Worm (Caenorhabditis elegans) whole organism, L2 larva: ENCODE measurements around the gene F11A5.17.

Source experiments
- C34F6.9 ChIP-seq: fragments of 150-350 bp; optimal IDR thresholded peaks from 2 replicates; lab custom pipeline; 2014; ENCODE audit warnings: missing biosample characterization, missing genetic modification characterization
- F13H6.1 ChIP-seq: sonication (generic microtip); optimal IDR thresholded peaks from 2 replicates; lab custom pipeline; 2016; ENCODE audit warnings: missing genetic modification characterization, missing compliant biosample characterization
- ZK546.5 ChIP-seq: sonication (generic microtip); optimal IDR thresholded peaks from 2 replicates; lab custom pipeline; 2017; ENCODE audit warnings: missing biosample characterization, missing genetic modification characterization
- aly-2 ChIP-seq: fragments of 150-350 bp; optimal IDR thresholded peaks from 2 replicates; lab custom pipeline; 2014; ENCODE audit warnings: missing biosample characterization, missing genetic modification characterization
- ama-1 ChIP-seq: fragments of 150-350 bp; optimal IDR thresholded peaks from 2 replicates; lab custom pipeline; 2018; ENCODE audit warnings: inconsistent platforms
- ceh-16 ChIP-seq: fragments of 150-350 bp; optimal IDR thresholded peaks from 2 replicates; lab custom pipeline; 2014; ENCODE audit warnings: missing biosample characterization, missing genetic modification characterization
- crh-2 ChIP-seq: sonication (generic microtip); optimal IDR thresholded peaks from 2 replicates; lab custom pipeline; 2017; ENCODE audit warnings: missing biosample characterization, missing genetic modification characterization
- dmd-4 ChIP-seq: sonication (generic microtip); optimal IDR thresholded peaks from 2 replicates; lab custom pipeline; 2017; ENCODE audit warnings: missing biosample characterization, missing genetic modification characterization
- egl-27 ChIP-seq: sonication (generic microtip); optimal IDR thresholded peaks from 3 replicates; lab custom pipeline; 2017; ENCODE audit warnings: missing biosample characterization, missing genetic modification reagents, missing genetic modification characterization
- fos-1 ChIP-seq: fragments of 150-350 bp; optimal IDR thresholded peaks from 2 replicates; lab custom pipeline; 2014; ENCODE audit warnings: missing biosample characterization, missing genetic modification characterization
- lin-11 ChIP-seq: fragments of 150-350 bp; sonication (generic microtip); optimal IDR thresholded peaks from 2 replicates; lab custom pipeline; 2014; ENCODE audit warnings: missing biosample characterization, missing genetic modification characterization, inconsistent platforms, mixed read lengths
- lin-13 ChIP-seq: fragments of 150-350 bp; optimal IDR thresholded peaks from 2 replicates; lab custom pipeline; 2014; ENCODE audit warnings: missing biosample characterization, missing genetic modification reagents, missing genetic modification characterization
- lin-39 ChIP-seq: fragments of 150-350 bp; optimal IDR thresholded peaks from 2 replicates; lab custom pipeline; 2014; ENCODE audit warnings: missing biosample characterization, missing genetic modification reagents, missing genetic modification characterization
- lsy-2 ChIP-seq, 2 experiments: fragments of 150-350 bp in 1 of 2; sonication (generic microtip) in 1 of 2; optimal IDR thresholded peaks; 2 replicates each; lab custom pipeline; 2014 to 2017; ENCODE audit warnings: missing biosample characterization in 2 of 2, missing genetic modification characterization in 2 of 2
- mbf-1 ChIP-seq: sonication (generic microtip); optimal IDR thresholded peaks from 2 replicates; lab custom pipeline; 2017; ENCODE audit warnings: missing biosample characterization, missing genetic modification characterization
- mdl-1 ChIP-seq, 2 experiments: fragments of 150-350 bp in 1 of 2; sonication (generic microtip) in 1 of 2; optimal IDR thresholded peaks; 2 replicates each; lab custom pipeline; 2017; ENCODE audit warnings: missing biosample characterization in 2 of 2, missing genetic modification characterization in 2 of 2
- nhr-10 ChIP-seq: sonication (generic microtip); optimal IDR thresholded peaks from 2 replicates; lab custom pipeline; 2017; ENCODE audit warnings: missing biosample characterization, missing genetic modification characterization
- nhr-12 ChIP-seq: fragments of 150-350 bp; optimal IDR thresholded peaks from 2 replicates; lab custom pipeline; 2014; ENCODE audit warnings: missing biosample characterization, missing genetic modification characterization
- nhr-129 ChIP-seq: fragments of 150-350 bp; optimal IDR thresholded peaks from 2 replicates; lab custom pipeline; 2014; ENCODE audit warnings: missing biosample characterization, missing genetic modification characterization
- nhr-21 ChIP-seq: fragments of 150-350 bp; optimal IDR thresholded peaks from 2 replicates; lab custom pipeline; 2014; ENCODE audit warnings: missing biosample characterization, missing genetic modification characterization
- nhr-25 ChIP-seq: fragments of 150-350 bp; sonication (generic microtip); optimal IDR thresholded peaks from 3 replicates; lab custom pipeline; 2014; ENCODE audit warnings: missing biosample characterization, missing genetic modification characterization
- nhr-6 ChIP-seq: fragments of 150-350 bp; optimal IDR thresholded peaks from 2 replicates; lab custom pipeline; 2014; ENCODE audit warnings: missing biosample characterization, missing genetic modification characterization
- peb-1 ChIP-seq: fragments of 150-350 bp; optimal IDR thresholded peaks from 2 replicates; lab custom pipeline; 2014; ENCODE audit warnings: missing biosample characterization, missing genetic modification characterization
- sem-4 ChIP-seq: fragments of 150-350 bp; optimal IDR thresholded peaks from 2 replicates; lab custom pipeline; 2014; ENCODE audit warnings: missing biosample characterization, missing genetic modification reagents, missing genetic modification characterization
- skn-1 ChIP-seq: sonication (generic microtip); optimal IDR thresholded peaks from 2 replicates; lab custom pipeline; 2017; ENCODE audit warnings: missing biosample characterization, missing genetic modification characterization
- sma-3 ChIP-seq: sonication (generic microtip); optimal IDR thresholded peaks from 2 replicates; lab custom pipeline; 2016; ENCODE audit warnings: missing genetic modification reagents, missing genetic modification characterization, missing compliant biosample characterization
- snpc-4 ChIP-seq: fragments of 150-350 bp; optimal IDR thresholded peaks from 2 replicates; lab custom pipeline; 2014; ENCODE audit warnings: missing biosample characterization, missing genetic modification characterization
- unc-39 ChIP-seq: fragments of 150-350 bp; optimal IDR thresholded peaks from 2 replicates; lab custom pipeline; 2014; ENCODE audit warnings: missing biosample characterization, missing genetic modification characterization
- unc-62 ChIP-seq: fragments of 150-350 bp; optimal IDR thresholded peaks from 2 replicates; lab custom pipeline; 2014; ENCODE audit warnings: missing biosample characterization, missing genetic modification reagents, missing genetic modification characterization
- zag-1 ChIP-seq: fragments of 150-350 bp; optimal IDR thresholded peaks from 2 replicates; lab custom pipeline; 2014; ENCODE audit warnings: missing biosample characterization, missing genetic modification characterization
- ztf-11 ChIP-seq: sonication (generic microtip); optimal IDR thresholded peaks from 2 replicates; lab custom pipeline; 2017; ENCODE audit warnings: missing biosample characterization, missing genetic modification characterization
- ztf-4 ChIP-seq: fragments of 150-350 bp; optimal IDR thresholded peaks from 2 replicates; lab custom pipeline; 2014; ENCODE audit warnings: missing biosample characterization, missing genetic modification characterization

F11A5.17 gene

DNA sequence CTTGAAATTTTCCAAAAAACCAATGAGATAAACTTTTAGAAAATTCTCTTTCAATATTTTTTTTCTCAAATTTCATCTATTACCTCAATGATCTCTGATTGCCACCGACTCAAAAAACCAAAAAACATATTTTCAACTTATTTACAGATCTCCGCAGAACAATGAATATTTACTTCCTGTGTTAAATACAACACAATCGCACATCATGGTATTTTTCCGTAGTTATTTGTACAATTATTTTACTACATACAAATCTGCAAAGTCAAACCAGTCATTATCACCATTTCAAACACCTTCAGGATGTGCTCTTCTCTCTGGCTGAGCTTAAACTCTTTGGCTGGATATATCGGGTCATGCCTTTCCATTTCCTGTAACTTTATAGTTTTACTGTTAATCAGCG, 35.9 kb upstream of the F11A5.17 start, which contains the start of gene str-108:
Gene str-108, plus strand, starts transcription at position 301 of the 400 bp plus-strand sequence.
- no peak for TF ChIP-seq ZK546.5 (tag; lab: Kevin White, UChicago)
- no peak for TF ChIP-seq lsy-2 (tag; optimal IDR thresholded peaks at IDR 0.05; lab: Kevin White, UChicago)
- no peak for TF ChIP-seq nhr-25 (tag; lab: Kevin White, UChicago)
- no peak for TF ChIP-seq nhr-21
- no peak for TF ChIP-seq zag-1 (tag; lab: Kevin White, UChicago)
- no peak for TF ChIP-seq mdl-1 (tag; optimal IDR thresholded peaks at IDR 0.05; lab: Kevin White, UChicago)
- TF ChIP-seq snpc-4 (tag; lab: Kevin White, UChicago): no peak
- no peak for TF ChIP-seq skn-1 (tag; lab: Kevin White, UChicago)
- no peak for TF ChIP-seq lin-11
- no peak for TF ChIP-seq dmd-4 (tag; lab: Kevin White, UChicago)
- TF ChIP-seq, all 48 proteins: peak for 0

DNA sequence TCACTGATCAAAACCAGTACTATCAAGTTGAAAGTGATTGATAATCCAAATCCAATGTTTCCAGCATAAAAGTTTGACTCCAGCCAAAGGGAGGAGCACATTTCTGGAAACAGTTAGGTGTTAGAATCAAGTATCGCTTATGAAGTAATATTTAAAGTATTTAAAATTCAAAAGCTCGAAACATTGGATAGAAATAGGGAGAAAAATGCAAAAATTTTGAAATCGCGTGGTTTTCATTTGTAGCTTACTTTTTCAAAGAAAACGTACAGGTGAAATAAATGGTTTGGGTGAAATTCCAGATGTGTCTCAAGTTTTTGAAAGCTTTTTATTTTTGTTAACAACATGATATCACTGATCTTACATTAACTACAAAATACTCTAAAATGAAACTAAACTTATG, 32.8 kb upstream of the F11A5.17 start, which contains the start of gene str-111:
Gene str-111, minus strand, starts transcription at position 101 of the 400 bp plus-strand sequence.
- TF ChIP-seq nhr-12 (tag; lab: Kevin White, UChicago): no peak

DNA sequence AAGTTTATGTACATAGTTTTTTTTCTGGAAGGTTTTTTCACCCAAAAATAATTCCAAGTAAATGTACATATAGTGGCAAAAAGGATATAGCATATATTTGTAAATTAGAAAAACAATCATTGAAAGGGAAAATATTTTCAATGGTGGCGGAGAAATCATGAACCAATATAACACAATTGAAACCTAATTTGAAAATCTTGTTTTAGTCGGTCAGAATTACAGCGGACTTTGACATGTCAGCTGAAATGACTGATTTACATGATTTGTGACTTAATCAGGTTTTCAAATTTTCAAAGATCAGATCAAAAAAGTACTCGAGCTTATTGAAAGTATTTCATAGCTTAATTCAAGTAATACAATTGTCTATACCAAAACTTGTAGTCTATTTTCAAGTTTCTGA, 30.1 kb upstream of the F11A5.17 start, which contains the start of gene K05D4.9:
Gene K05D4.9, minus strand, starts transcription at position 101 of the 400 bp plus-strand sequence.
- no peak for TF ChIP-seq lsy-2 (tag; optimal IDR thresholded peaks at IDR 0.05; lab: Kevin White, UChicago)
- no peak for TF ChIP-seq nhr-12 (tag; lab: Kevin White, UChicago)
- TF ChIP-seq skn-1 (tag; lab: Kevin White, UChicago): no peak
- TF ChIP-seq sem-4: no peak
- TF ChIP-seq aly-2 (tag; lab: Kevin White, UChicago): no peak
- TF ChIP-seq dmd-4 (tag; lab: Kevin White, UChicago): no peak
- no peak for TF ChIP-seq lin-11
- no peak for TF ChIP-seq ztf-11 (tag; lab: Kevin White, UChicago)
- no peak for TF ChIP-seq ztf-4 (tag; lab: Kevin White, UChicago)
- no peak for TF ChIP-seq sma-3 (GFP tag; lab: Kevin White, UChicago)
- TF ChIP-seq C34F6.9 (tag; lab: Kevin White, UChicago): no peak
- TF ChIP-seq, all 48 proteins: peak for 0

DNA sequence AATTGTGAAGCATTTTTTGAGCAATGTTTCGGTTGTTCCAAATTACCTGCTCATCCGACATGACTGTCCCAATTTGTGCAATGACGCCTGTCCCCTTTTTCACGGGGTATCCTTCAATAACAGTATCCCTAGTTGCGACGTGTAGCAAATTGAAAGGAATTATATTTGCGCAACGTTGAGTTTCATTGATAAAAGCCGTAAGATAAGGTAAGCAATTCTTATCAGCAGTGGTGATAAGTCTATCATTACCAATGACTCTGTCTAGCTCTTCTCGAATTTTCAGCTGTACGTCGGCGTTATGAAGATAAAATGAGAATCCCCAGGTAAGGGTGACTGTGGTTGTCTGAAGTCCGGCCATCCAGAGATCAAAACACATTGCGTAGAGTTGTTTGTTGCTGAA, 27.7 kb upstream of the F11A5.17 start:
- TF ChIP-seq fos-1 (tag; lab: Kevin White, UChicago): peak; percentile 35
- no peak for TF ChIP-seq lin-39 (tag; lab: Kevin White, UChicago)

DNA sequence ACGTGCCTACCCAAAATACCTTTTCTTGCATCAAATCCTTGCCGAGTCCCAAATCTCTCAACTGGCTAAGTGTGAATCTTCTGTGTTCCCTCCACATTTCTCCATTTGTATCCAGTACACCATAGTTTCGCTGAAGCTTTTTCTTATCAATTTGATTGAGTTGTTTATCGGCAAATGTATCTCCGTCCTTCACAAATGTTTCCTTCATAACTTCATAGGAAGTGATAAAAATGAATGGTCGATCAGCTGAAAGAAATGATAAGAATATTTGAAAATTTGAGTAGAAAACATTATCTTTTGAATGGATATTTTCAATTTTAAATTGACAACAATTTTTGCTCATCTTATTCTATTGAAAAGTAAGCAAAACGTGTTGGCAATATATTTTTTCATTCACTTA, 26.6 kb upstream of the F11A5.17 start:
- TF ChIP-seq nhr-129 (tag; lab: Kevin White, UChicago): no peak
- peak; percentile 65 for TF ChIP-seq fos-1 (tag; lab: Kevin White, UChicago)

DNA sequence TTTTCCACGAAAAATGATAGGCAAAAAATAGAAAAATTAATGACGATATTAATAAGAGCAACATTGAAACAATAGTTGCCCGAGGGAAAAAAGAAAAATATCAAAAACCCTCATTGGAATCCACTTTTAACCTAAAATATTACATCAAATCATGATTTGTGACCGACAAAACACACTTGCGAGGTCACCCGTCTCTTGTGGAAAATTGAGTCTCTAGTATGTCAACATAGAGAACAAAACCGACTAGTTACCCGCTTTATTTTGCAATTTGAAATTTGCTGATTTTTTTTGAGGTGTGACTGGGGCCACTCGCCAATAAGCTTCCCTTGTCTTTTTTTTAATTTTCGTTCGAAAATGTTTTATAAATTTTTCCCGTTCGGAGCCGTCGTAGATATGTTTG, 26.1 kb upstream of the F11A5.17 start, which contains the start of gene cyp-33D1:
Gene cyp-33D1, minus strand, starts transcription at position 101 of the 400 bp plus-strand sequence.
- TF ChIP-seq F13H6.1 (tag; lab: Kevin White, UChicago) (no peak), skn-1 (tag; lab: Kevin White, UChicago) (no peak), nhr-6 (tag; lab: Kevin White, UChicago) (no peak), snpc-4 (tag; lab: Kevin White, UChicago) (no peak)

DNA sequence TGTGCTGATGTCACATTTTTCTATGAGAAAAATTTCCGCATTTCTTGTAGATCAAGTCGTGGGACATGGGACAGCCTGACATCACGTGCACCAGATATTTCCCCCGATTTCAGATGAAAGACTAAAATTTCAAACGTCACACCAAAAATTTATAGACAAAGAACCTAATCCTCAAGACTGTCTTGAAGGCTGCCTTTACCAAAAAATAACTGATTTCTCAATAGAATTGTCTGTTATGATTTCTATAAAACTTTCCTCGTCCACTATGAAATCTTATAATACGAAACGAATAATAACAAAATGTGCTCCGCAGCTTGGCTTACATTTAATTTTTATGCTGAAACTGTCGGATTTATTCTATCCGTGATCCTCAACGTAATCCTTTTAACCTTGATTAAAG, 21.5 kb upstream of the F11A5.17 start, which contains the start of gene str-106:
Gene str-106, plus strand, starts transcription at position 301 of the 400 bp plus-strand sequence.
- TF ChIP-seq snpc-4 (tag; lab: Kevin White, UChicago) (no peak), nhr-129 (tag; lab: Kevin White, UChicago) (no peak), skn-1 (tag; lab: Kevin White, UChicago) (no peak), lin-13 (GFP tag; lab: Kevin White, UChicago) (no peak), nhr-10 (tag; lab: Kevin White, UChicago) (no peak), ceh-16 (no peak), egl-27 (tag; lab: Kevin White, UChicago) (no peak), unc-39 (tag; lab: Kevin White, UChicago) (no peak), unc-62 (GFP tag; lab: Kevin White, UChicago) (no peak), ama-1 (lab: Kevin White, UChicago) (no peak), mbf-1 (no peak), nhr-6 (tag; lab: Kevin White, UChicago) (no peak), peb-1 (tag; lab: Kevin White, UChicago) (no peak), mdl-1 (tag; optimal IDR thresholded peaks at IDR 0.05; lab: Kevin White, UChicago) (no peak), crh-2 (tag; lab: Kevin White, UChicago) (no peak), fos-1 (tag; lab: Kevin White, UChicago) (no peak)
